Worm (Caenorhabditis elegans) whole organism, L1 larva: ENCODE results near the gene madd-2.
A peak's percentile ranks its signal among the peaks of the same experiment; 100 is the strongest.

Experiments used
- C04F5.9 ChIP-seq: sonication (generic microtip); optimal IDR thresholded peaks from 2 replicates; lab custom pipeline; 2016; ENCODE audit warnings: missing genetic modification characterization, missing compliant biosample characterization
- F16B12.6 ChIP-seq: fragments of 150-350 bp; optimal IDR thresholded peaks from 2 replicates; lab custom pipeline; 2014; ENCODE audit warnings: missing biosample characterization, missing genetic modification characterization
- ama-1 ChIP-seq: fragments of 150-350 bp; optimal IDR thresholded peaks from 2 replicates; lab custom pipeline; 2014
- blmp-1 ChIP-seq: fragments of 150-350 bp; optimal IDR thresholded peaks from 2 replicates; lab custom pipeline; 2014; ENCODE audit warnings: missing biosample characterization, missing genetic modification characterization
- ceh-63 ChIP-seq: fragments of 200-800 bp; sonication (Bioruptor generic); optimal IDR thresholded peaks from 2 replicates; lab custom pipeline; 2018; ENCODE audit warnings: mild to moderate bottlenecking, missing genetic modification characterization, missing compliant biosample characterization
- ceh-82 ChIP-seq, 3 experiments: fragments of 150-350 bp in 1 of 3; sonication (generic microtip) in 2 of 3; optimal IDR thresholded peaks; 2 replicates each; lab custom pipeline; 2014 to 2017; ENCODE audit warnings: missing biosample characterization in 3 of 3, missing genetic modification characterization in 3 of 3
- ceh-90 ChIP-seq: sonication (generic microtip); optimal IDR thresholded peaks from 2 replicates; lab custom pipeline; 2016; ENCODE audit warnings: missing genetic modification characterization, missing compliant biosample characterization
- ces-1 ChIP-seq: fragments of 150-350 bp; optimal IDR thresholded peaks from 2 replicates; lab custom pipeline; 2014; ENCODE audit warnings: missing biosample characterization, missing genetic modification reagents, missing genetic modification characterization
- dpl-1 ChIP-seq, 3 experiments: fragments of 150-350 bp in 2 of 3; sonication (generic microtip) in 1 of 3; optimal IDR thresholded peaks; 2 replicates each; lab custom pipeline; 2014 to 2017; ENCODE audit warnings: missing biosample characterization in 3 of 3, missing genetic modification characterization in 3 of 3, missing genetic modification reagents in 3 of 3
- efl-1 ChIP-seq, 4 experiments: fragments of 150-350 bp; optimal IDR thresholded peaks in 3 of 4; peaks in 1 of 4; 1 replicate in 1 of 4; 2 replicates in 3 of 4; lab custom pipeline; 2014; ENCODE audit warnings: missing biosample characterization in 2 of 4, missing genetic modification characterization in 2 of 4, missing genetic modification reagents in 2 of 4
- elt-2 ChIP-seq: sonication (generic microtip); optimal IDR thresholded peaks from 2 replicates; lab custom pipeline; 2016; ENCODE audit warnings: missing genetic modification characterization, mild to moderate bottlenecking, inconsistent platforms, missing compliant biosample characterization, missing genetic modification reagents
- fkh-4 ChIP-seq: sonication (generic microtip); optimal IDR thresholded peaks from 2 replicates; lab custom pipeline; 2016; ENCODE audit warnings: missing compliant biosample characterization, missing genetic modification characterization, borderline replicate concordance
- fkh-8 ChIP-seq: sonication (generic microtip); optimal IDR thresholded peaks from 2 replicates; lab custom pipeline; 2016; ENCODE audit warnings: mild to moderate bottlenecking, missing genetic modification characterization, missing compliant biosample characterization
- fos-1 ChIP-seq: fragments of 150-350 bp; optimal IDR thresholded peaks from 2 replicates; lab custom pipeline; 2014; ENCODE audit warnings: missing biosample characterization, missing genetic modification characterization
- hlh-4 ChIP-seq: sonication (generic microtip); optimal IDR thresholded peaks from 2 replicates; lab custom pipeline; 2016; ENCODE audit warnings: mild to moderate bottlenecking, missing genetic modification characterization, missing compliant biosample characterization
- hpl-2 ChIP-seq: fragments of 150-350 bp; optimal IDR thresholded peaks from 2 replicates; lab custom pipeline; 2014; ENCODE audit warnings: missing biosample characterization, missing genetic modification reagents, missing genetic modification characterization
- irx-1 ChIP-seq: sonication (generic microtip); optimal IDR thresholded peaks from 2 replicates; lab custom pipeline; 2016; ENCODE audit warnings: missing genetic modification characterization, missing compliant biosample characterization
- isw-1 ChIP-seq: fragments of 200-800 bp; sonication (Bioruptor generic); IDR thresholded peaks from 2 replicates; pipeline ENCODE4 v1.3.6; 2022; ENCODE audit warnings: missing genetic modification characterization, missing compliant biosample characterization
- jun-1 ChIP-seq: fragments of 150-350 bp; optimal IDR thresholded peaks from 2 replicates; lab custom pipeline; 2014; ENCODE audit warnings: missing biosample characterization, missing genetic modification reagents, missing genetic modification characterization
- lin-13 ChIP-seq: fragments of 150-350 bp; optimal IDR thresholded peaks from 2 replicates; lab custom pipeline; 2014; ENCODE audit warnings: missing biosample characterization, missing genetic modification reagents, missing genetic modification characterization
- lin-14 ChIP-seq: fragments of 200-800 bp; sonication (Bioruptor generic); optimal IDR thresholded peaks from 2 replicates; lab custom pipeline; 2018; ENCODE audit warnings: mild to moderate bottlenecking, missing genetic modification characterization, moderate library complexity, missing compliant biosample characterization
- lin-39 ChIP-seq: fragments of 150-350 bp; optimal IDR thresholded peaks from 2 replicates; lab custom pipeline; 2014; ENCODE audit warnings: missing biosample characterization, missing genetic modification reagents, missing genetic modification characterization
- lir-3 ChIP-seq: sonication (generic microtip); optimal IDR thresholded peaks from 2 replicates; lab custom pipeline; 2016; ENCODE audit warnings: mild to moderate bottlenecking, missing genetic modification characterization, moderate library complexity, missing compliant biosample characterization; ENCODE audit not compliant: poor library complexity
- mab-9 ChIP-seq: fragments of 200-800 bp; sonication (Bioruptor generic); IDR thresholded peaks from 2 replicates; pipeline ENCODE4 v1.3.6; 2022; ENCODE audit warnings: missing genetic modification reagents, missing genetic modification characterization, missing compliant biosample characterization
- mef-2 ChIP-seq: fragments of 150-350 bp; optimal IDR thresholded peaks from 2 replicates; lab custom pipeline; 2014; ENCODE audit warnings: missing biosample characterization, missing genetic modification characterization
- nhr-12 ChIP-seq: sonication (generic microtip); optimal IDR thresholded peaks from 2 replicates; lab custom pipeline; 2017; ENCODE audit warnings: missing biosample characterization, missing genetic modification characterization
- nhr-19 ChIP-seq: fragments of 200-800 bp; sonication (Bioruptor generic); conservative IDR thresholded peaks from 2 replicates; pipeline ENCODE4 v1.3.6; 2022; ENCODE audit warnings: missing genetic modification characterization, missing compliant biosample characterization
- nhr-20 ChIP-seq: sonication (generic microtip); optimal IDR thresholded peaks from 2 replicates; lab custom pipeline; 2016; ENCODE audit warnings: mild to moderate bottlenecking, missing genetic modification characterization, missing compliant biosample characterization
- nhr-237 ChIP-seq: fragments of 150-350 bp; optimal IDR thresholded peaks from 2 replicates; lab custom pipeline; 2014; ENCODE audit warnings: missing biosample characterization, missing genetic modification characterization
- nhr-28 ChIP-seq: fragments of 150-350 bp; optimal IDR thresholded peaks from 2 replicates; lab custom pipeline; 2014; ENCODE audit warnings: missing biosample characterization, missing genetic modification characterization
- nhr-77 ChIP-seq: fragments of 150-350 bp; optimal IDR thresholded peaks from 2 replicates; lab custom pipeline; 2014; ENCODE audit warnings: missing biosample characterization, missing genetic modification characterization
- nhr-85 ChIP-seq: sonication (generic microtip); peaks from one replicate; lab custom pipeline; 2016; ENCODE audit warnings: missing genetic modification characterization, inconsistent platforms, missing compliant biosample characterization
- pag-3 ChIP-seq: sonication (generic microtip); optimal IDR thresholded peaks from 2 replicates; lab custom pipeline; 2017; ENCODE audit warnings: missing genetic modification characterization, mild to moderate bottlenecking, missing compliant biosample characterization, antibody characterized with exemption, borderline replicate concordance; ENCODE audit not compliant: insufficient read depth
- pqm-1 ChIP-seq: sonication (generic microtip); optimal IDR thresholded peaks from 3 replicates; lab custom pipeline; 2017; ENCODE audit warnings: missing biosample characterization, missing genetic modification characterization
- snpc-4 ChIP-seq: fragments of 150-350 bp; optimal IDR thresholded peaks from 2 replicates; lab custom pipeline; 2014; ENCODE audit warnings: missing biosample characterization, missing genetic modification characterization
- snu-23 ChIP-seq: sonication (generic microtip); optimal IDR thresholded peaks from 2 replicates; lab custom pipeline; 2016; ENCODE audit warnings: missing genetic modification characterization, missing compliant biosample characterization
- swsn-7 ChIP-seq: sonication (generic microtip); optimal IDR thresholded peaks from 2 replicates; lab custom pipeline; 2016; ENCODE audit warnings: missing genetic modification characterization, missing compliant biosample characterization
- unc-30 ChIP-seq: sonication (generic microtip); optimal IDR thresholded peaks from 2 replicates; lab custom pipeline; 2017; ENCODE audit warnings: missing biosample characterization, missing genetic modification characterization
- unc-98 ChIP-seq: fragments of 200-800 bp; sonication (Bioruptor generic); IDR thresholded peaks from 2 replicates; pipeline ENCODE4 v1.3.6; 2022; ENCODE audit warnings: missing genetic modification characterization, missing compliant biosample characterization

The madd-2 gene

ce11 chrV:1235355-1235754, at the start of gene madd-2:
TSS of gene madd-2 (minus strand) at chrV:1235455.
- TF ChIP-seq nhr-85 (tag; lab: Kevin White, UChicago) (peak; percentile 11), ama-1 (lab: Kevin White, UChicago) (no peak)

ce11 chrV:1278529-1278928, 43.3 kb upstream of the madd-2 start:
- TF ChIP-seq nhr-19 (no peak), ceh-82 (tag; optimal IDR thresholded peaks at IDR 0.05; lab: Kevin White, UChicago) (no peak), nhr-237 (tag; lab: Kevin White, UChicago) (no peak), ces-1 (no peak), mab-9 (GFP tag; lab: Robert Waterston, UW) (no peak), nhr-20 (no peak), snpc-4 (no peak), lin-13 (GFP tag; lab: Kevin White, UChicago) (no peak), blmp-1 (no peak), pqm-1 (tag; lab: Kevin White, UChicago) (no peak), fkh-8 (tag; lab: Kevin White, UChicago) (no peak), ama-1 (lab: Kevin White, UChicago) (no peak), hlh-4 (tag; lab: Kevin White, UChicago) (no peak), elt-2 (tag; lab: Kevin White, UChicago) (no peak)

ce11 chrV:1277926-1278325, 42.7 kb upstream of the madd-2 start:
- TF ChIP-seq nhr-237 (tag; lab: Kevin White, UChicago) (no peak), efl-1 (optimal IDR thresholded peaks at IDR 0.05; lab: Kevin White, UChicago) (no peak), efl-1 (GFP tag; optimal IDR thresholded peaks at IDR 0.05 in 1 of 2; lab: Kevin White, UChicago) (peak in 1 of 2 experiments; percentile 84)
- TF ChIP-seq, all 84 proteins: peak for 1

ce11 chrV:1275924-1276323, 40.7 kb upstream of the madd-2 start, which contains the start of gene Y75B7B.2:
TSS of gene Y75B7B.2 (minus strand) at chrV:1276024.
- TF ChIP-seq ceh-63 (GFP tag; lab: Kevin White, UChicago) (no peak), unc-98 (GFP tag; lab: Robert Waterston, UW) (no peak), efl-1 (optimal IDR thresholded peaks at IDR 0.05; lab: Kevin White, UChicago) (no peak), efl-1 (GFP tag; optimal IDR thresholded peaks at IDR 0.05 in 1 of 2; lab: Kevin White, UChicago) (peak in 1 of 2 experiments; percentile 38), irx-1 (tag; lab: Kevin White, UChicago) (no peak), swsn-7 (tag; lab: Kevin White, UChicago) (no peak), isw-1 (no peak)

- no peak for TF ChIP-seq efl-1 (optimal IDR thresholded peaks at IDR 0.05; lab: Kevin White, UChicago)
- peak in 1 of 2 experiments; percentile 24 for TF ChIP-seq efl-1 (GFP tag; optimal IDR thresholded peaks at IDR 0.05 in 1 of 2; lab: Kevin White, UChicago)
- no peak for TF ChIP-seq unc-98 (GFP tag; lab: Robert Waterston, UW)
- TF ChIP-seq mef-2, result no peak
Measured at ce11 chrV:1270611-1271010, 35.4 kb upstream of the madd-2 start, which contains the start of gene Y75B7B.1. TSS of gene Y75B7B.1 (plus strand) at chrV:1270911.

ce11 chrV:1266540-1266939, 31.3 kb upstream of the madd-2 start:
- no peak for TF ChIP-seq lin-14 (GFP tag; lab: Kevin White, UChicago)
- no peak for TF ChIP-seq ceh-90
- TF ChIP-seq fkh-4 (tag; lab: Kevin White, UChicago), result no peak
- no peak for TF ChIP-seq fkh-8 (tag; lab: Kevin White, UChicago)
- TF ChIP-seq C04F5.9, result no peak
- no peak for TF ChIP-seq snu-23 (GFP tag; lab: Kevin White, UChicago)
- TF ChIP-seq ces-1, result no peak

ce11 chrV:1263939-1264823, 28.9 kb upstream of the madd-2 start, which contains the start of the genes rab-1 and C39F7.5:
TSS of gene rab-1 (minus strand) at chrV:1263989.
TSS of gene C39F7.5 (plus strand) at chrV:1264773.
- no peak for TF ChIP-seq pag-3 (tag; lab: Kevin White, UChicago)
- no peak for TF ChIP-seq C04F5.9
- TF ChIP-seq unc-30 (tag; lab: Kevin White, UChicago), result no peak
- TF ChIP-seq dpl-1 (GFP tag; optimal IDR thresholded peaks at IDR 0.05; lab: Kevin White, UChicago), result peak; percentile 36 to 71 (median 55)
- TF ChIP-seq lir-3 (tag; lab: Kevin White, UChicago), result peak; percentile 5
- TF ChIP-seq nhr-12 (tag; lab: Kevin White, UChicago), result no peak
- TF ChIP-seq lin-39 (tag; lab: Kevin White, UChicago), result no peak
- TF ChIP-seq hpl-2 (GFP tag; lab: Kevin White, UChicago), result no peak
- peak; percentile 45 for TF ChIP-seq F16B12.6 (tag; lab: Kevin White, UChicago)
- TF ChIP-seq nhr-28 (tag; lab: Kevin White, UChicago), result no peak
- peak; percentile 14 for TF ChIP-seq fos-1
- no peak for TF ChIP-seq nhr-77 (tag; lab: Kevin White, UChicago)
- TF ChIP-seq jun-1, result no peak
